Worm (Caenorhabditis elegans) whole organism, midembryonic: Measurements from ENCODE around the gene F14D7.3.

Source experiments
- T22C8.4 ChIP-seq: fragments of 200-800 bp; sonication (Bioruptor generic); IDR thresholded peaks from 2 replicates; pipeline ENCODE4 v1.3.6; 2022; ENCODE audit warnings: missing genetic modification characterization, missing compliant biosample characterization
- flt-1 ChIP-seq: fragments of 200-800 bp; sonication (Bioruptor generic); IDR thresholded peaks from 2 replicates; pipeline ENCODE4 v1.3.6; 2022; ENCODE audit warnings: missing genetic modification characterization, missing compliant biosample characterization
- med-1 ChIP-seq: sonication (generic microtip); optimal IDR thresholded peaks from 2 replicates; lab custom pipeline; 2017; ENCODE audit warnings: missing genetic modification characterization, mild to moderate bottlenecking, missing compliant biosample characterization, antibody characterized with exemption, missing genetic modification reagents; ENCODE audit not compliant: insufficient read depth
- ref-1 ChIP-seq: fragments of 200-800 bp; sonication (Bioruptor generic); conservative IDR thresholded peaks from 2 replicates; pipeline ENCODE4 v1.3.6; 2022; ENCODE audit warnings: missing genetic modification reagents, missing genetic modification characterization, missing compliant biosample characterization
- tab-1 ChIP-seq: fragments of 200-800 bp; sonication (Bioruptor generic); IDR thresholded peaks from 2 replicates; pipeline ENCODE4 v1.3.6; 2022; ENCODE audit warnings: missing genetic modification characterization, missing compliant biosample characterization
- ztf-29 ChIP-seq: fragments of 200-800 bp; sonication (Bioruptor generic); IDR thresholded peaks from 2 replicates; pipeline ENCODE4 v1.3.6; 2022; ENCODE audit warnings: missing genetic modification reagents, missing genetic modification characterization, missing compliant biosample characterization

DNA sequence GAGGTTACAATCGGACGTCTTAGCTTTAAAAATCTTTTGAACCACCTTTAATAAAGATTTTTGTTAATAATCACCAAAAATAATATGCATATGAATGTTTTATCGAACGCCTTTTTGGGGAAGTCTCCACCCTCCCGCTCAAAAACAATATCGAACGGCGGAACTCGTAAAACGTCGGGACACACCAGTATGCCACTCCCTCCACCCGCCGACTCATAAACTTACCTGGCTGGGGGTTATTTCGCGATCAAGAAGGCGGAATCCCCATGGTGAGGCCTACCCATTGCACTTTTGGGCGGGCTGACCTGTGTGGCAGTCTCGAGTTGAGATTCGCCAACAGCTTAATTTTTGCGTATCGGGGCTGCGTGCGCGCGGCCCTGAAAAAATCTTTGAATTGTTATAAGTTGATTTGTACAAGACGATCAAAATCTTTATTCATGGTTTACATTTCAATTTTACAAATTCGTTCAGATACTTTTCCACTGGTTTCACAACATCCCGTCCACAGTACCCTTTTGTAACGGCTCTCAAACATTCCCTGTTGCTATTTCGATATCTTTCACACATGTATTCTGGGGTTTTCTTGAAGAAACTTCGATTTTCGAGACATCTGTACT, 29.2 kb upstream of the F14D7.3 start:
- TF ChIP-seq ztf-29 (GFP tag; lab: Robert Waterston, UW) = no peak
- no peak for TF ChIP-seq med-1 (GFP tag; lab: Kevin White, UChicago)
- no peak for TF ChIP-seq T22C8.4
- TF ChIP-seq tab-1 (GFP tag; lab: Robert Waterston, UW) = no peak
- TF ChIP-seq flt-1 (GFP tag; lab: Robert Waterston, UW) = no peak
- TF ChIP-seq ref-1 (GFP tag; lab: Robert Waterston, UW) = no peak
